Worm (Caenorhabditis elegans) whole organism, mixed stage, embryonic: ENCODE measurements around the gene nhr-101.

ENCODE experiments used
- nhr-28 ChIP-seq: fragments of 150-350 bp; optimal IDR thresholded peaks from 2 replicates; lab custom pipeline; 2014; ENCODE audit warnings: missing biosample characterization, missing genetic modification characterization
- snpc-4 ChIP-seq: fragments of 150-350 bp; optimal IDR thresholded peaks from 2 replicates; lab custom pipeline; 2014; ENCODE audit warnings: missing biosample characterization, missing genetic modification characterization
- unc-62 ChIP-seq: fragments of 150-350 bp; optimal IDR thresholded peaks from 2 replicates; lab custom pipeline; 2014; ENCODE audit warnings: missing biosample characterization, missing genetic modification reagents, missing genetic modification characterization

ce11 chrV:11545227-11545626 is 25.0 kb upstream of the nhr-101 start, which contains the start of gene F38B7.10:
- TF ChIP-seq unc-62 (no peak), snpc-4 (no peak), nhr-28 (tag; lab: Kevin White, UChicago) (no peak)
